Worm (Caenorhabditis elegans): ENCODE data around the gene EGAP1.1.

EGAP1.1 gene

DNA sequence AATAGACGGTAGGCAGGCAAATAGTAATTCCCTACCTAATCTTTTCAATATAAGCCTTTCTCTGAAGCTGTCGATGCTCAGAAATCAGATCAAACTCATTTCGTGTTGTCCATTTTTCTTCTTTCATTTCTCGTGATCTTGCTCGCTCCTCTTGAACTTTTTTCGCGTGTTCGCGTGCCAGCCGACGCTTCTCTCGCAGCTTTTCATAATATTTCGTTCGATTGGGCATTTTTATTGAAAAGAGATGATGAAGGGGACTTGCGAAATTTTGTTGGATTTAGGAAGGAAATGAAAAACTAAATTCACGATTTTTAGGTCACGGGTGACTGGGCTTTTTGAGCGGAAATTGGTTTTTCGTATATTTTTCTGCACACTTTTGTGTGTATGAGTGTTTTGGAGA lies at the start of gene EGAP1.1:
Gene EGAP1.1, minus strand, starts transcription at position 229 of the 400 bp plus-strand sequence.
- TF ChIP-seq unc-62 (GFP tag; optimal IDR thresholded peaks at IDR 0.05) = no peak

ce11 chrIII:5985340-5985739 lies 48.3 kb upstream of the EGAP1.1 start, which contains the start of gene T04C9.3:
Gene T04C9.3 (plus strand): TSS chrIII:5985640.
- TF ChIP-seq unc-62 (GFP tag; optimal IDR thresholded peaks at IDR 0.05) = no peak

ce11 chrIII:5982753-5983390 lies 45.9 kb upstream of the EGAP1.1 start:
- TF ChIP-seq unc-62 (GFP tag; optimal IDR thresholded peaks at IDR 0.05) = no peak

- TF ChIP-seq unc-62 (GFP tag; optimal IDR thresholded peaks at IDR 0.05) = no peak
These were observed 45.0 kb upstream of the EGAP1.1 start, which contains the start of gene frm-2 for ce11 chrIII:5982026-5982425. Gene frm-2 (minus strand): TSS chrIII:5982126.

ce11 chrIII:5981407-5981806 lies 44.4 kb upstream of the EGAP1.1 start:
- TF ChIP-seq unc-62 (GFP tag; optimal IDR thresholded peaks at IDR 0.05) = no peak

DNA sequence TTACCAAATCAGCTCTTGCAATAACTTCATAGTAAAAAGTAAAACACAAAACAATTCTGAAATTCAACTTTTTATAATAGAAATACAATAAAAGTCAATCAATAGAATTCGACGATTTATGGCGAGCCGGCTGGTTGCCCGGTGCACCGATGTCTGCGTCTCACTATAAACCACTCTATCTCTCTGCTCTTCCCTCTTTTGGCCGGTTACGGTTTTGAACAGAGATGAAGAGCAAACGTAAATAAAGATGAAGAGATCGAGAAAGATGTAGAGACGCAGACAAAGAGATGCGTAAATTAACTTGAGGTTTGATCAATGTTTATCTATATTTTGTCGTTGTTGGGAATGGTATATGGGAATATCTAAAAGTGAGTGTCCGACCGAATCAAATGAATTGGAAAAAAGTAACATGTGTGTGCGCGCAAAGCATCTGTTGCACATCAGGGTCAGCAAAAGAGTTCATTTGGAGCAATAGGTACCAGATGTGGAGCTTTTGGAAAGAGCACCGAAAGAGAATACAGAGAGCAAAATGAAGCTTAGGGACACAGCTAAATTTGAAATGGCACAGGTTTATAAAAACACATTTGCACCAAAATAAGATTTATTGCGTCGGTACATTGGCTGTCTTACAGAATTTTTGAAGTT lies 43.4 kb upstream of the EGAP1.1 start:
- no peak for TF ChIP-seq unc-62 (GFP tag; optimal IDR thresholded peaks at IDR 0.05)

- TF ChIP-seq unc-62 (GFP tag; optimal IDR thresholded peaks at IDR 0.05) = no peak
These were observed 39.0 kb upstream of the EGAP1.1 start for ce11 chrIII:5976021-5976420.

DNA sequence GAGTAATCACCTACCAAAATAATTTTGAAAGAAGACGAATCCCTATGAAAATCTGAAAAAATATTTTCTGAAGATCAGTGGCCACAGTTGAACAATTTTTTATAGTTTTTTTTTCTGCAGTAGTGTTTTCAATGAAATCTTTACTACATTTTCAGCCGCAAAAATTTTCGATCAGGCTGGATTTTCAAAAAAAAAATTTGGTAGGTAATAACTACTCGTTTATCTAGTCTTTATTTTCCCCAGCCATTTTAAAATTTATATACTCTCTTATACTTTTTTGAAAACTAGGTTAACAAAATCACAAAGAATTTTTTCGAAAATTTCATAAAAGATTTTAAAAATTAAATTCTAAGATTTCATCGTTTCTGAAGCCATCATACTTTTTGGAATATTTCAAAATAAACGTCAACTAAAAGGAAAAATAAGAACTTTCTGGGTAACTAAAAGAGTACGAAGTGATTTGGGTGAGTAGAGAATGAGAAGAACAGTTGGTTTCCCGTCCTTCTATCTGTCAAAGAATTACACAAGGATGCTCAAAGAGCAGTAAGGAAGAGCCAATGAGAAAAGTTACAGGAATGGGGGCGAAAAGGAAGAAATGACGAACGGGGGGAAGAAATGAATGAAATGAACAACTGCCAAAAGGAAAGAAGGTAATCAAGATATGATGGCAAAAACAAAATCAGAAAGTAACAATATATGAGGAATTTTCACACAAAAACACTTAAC lies 38.1 kb upstream of the EGAP1.1 start, which contains the start of gene mlp-1:
Gene mlp-1, minus strand, starts transcription at position 51 of the 726 bp plus-strand sequence.
- TF ChIP-seq unc-62 (GFP tag; optimal IDR thresholded peaks at IDR 0.05) = no peak

- TF ChIP-seq unc-62 (GFP tag; optimal IDR thresholded peaks at IDR 0.05) = no peak
These were observed 30.6 kb upstream of the EGAP1.1 start for ce11 chrIII:5967640-5968039.

ce11 chrIII:5965839-5966463 lies 28.9 kb upstream of the EGAP1.1 start, which contains the start of gene dct-6:
Gene dct-6 (plus strand): TSS chrIII:5966413.
- TF ChIP-seq unc-62 (GFP tag; optimal IDR thresholded peaks at IDR 0.05) = no peak

ce11 chrIII:5965368-5965767 lies 28.3 kb upstream of the EGAP1.1 start:
- no peak for TF ChIP-seq unc-62 (GFP tag; optimal IDR thresholded peaks at IDR 0.05)

- TF ChIP-seq unc-62 (GFP tag; optimal IDR thresholded peaks at IDR 0.05) = no peak
These were observed 27.1 kb upstream of the EGAP1.1 start for ce11 chrIII:5964058-5964632.

DNA sequence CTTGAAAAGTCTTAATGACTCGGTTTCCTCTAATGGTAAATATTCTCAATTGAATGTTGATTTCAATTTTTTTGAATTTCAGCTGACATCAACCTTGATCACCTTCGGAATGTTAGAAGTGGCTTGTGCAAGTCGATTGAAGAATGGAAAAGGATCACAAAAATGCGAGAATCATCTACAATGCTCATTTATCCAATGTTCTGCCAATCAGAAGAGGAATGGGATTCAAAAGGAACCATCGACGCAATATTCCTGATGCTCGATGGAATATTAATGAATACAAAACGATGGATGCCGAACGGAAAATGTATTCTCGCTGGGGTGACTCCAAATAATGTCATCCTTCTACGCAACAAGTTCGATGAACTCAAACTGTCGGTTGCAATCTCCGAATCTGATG lies 24.5 kb upstream of the EGAP1.1 start:
- no peak for TF ChIP-seq unc-62 (GFP tag; optimal IDR thresholded peaks at IDR 0.05)

ce11 chrIII:5959049-5959448 lies 22.0 kb upstream of the EGAP1.1 start:
- TF ChIP-seq unc-62 (GFP tag; optimal IDR thresholded peaks at IDR 0.05) = no peak

- no peak for TF ChIP-seq unc-62 (GFP tag; optimal IDR thresholded peaks at IDR 0.05)
These were observed 21.3 kb upstream of the EGAP1.1 start, which contains the start of the genes nono-1 and nop-1 for ce11 chrIII:5958172-5958886. Gene nono-1 (minus strand): TSS chrIII:5958246. Gene nop-1 (plus strand): TSS chrIII:5958722.

Data from whole organism, dauer.